Worm (Caenorhabditis elegans) whole organism, young adult: ENCODE measurements around the gene C15H11.11.

ENCODE experiments used
- B0019.2 ChIP-seq: fragments of 200-800 bp; sonication (Bioruptor generic); conservative IDR thresholded peaks from 2 replicates; pipeline ENCODE4 v1.3.6; 2022; ENCODE audit warnings: missing genetic modification reagents, missing genetic modification characterization, missing compliant biosample characterization
- B0261.1 ChIP-seq: sonication (generic microtip); optimal IDR thresholded peaks from 2 replicates; lab custom pipeline; 2016; ENCODE audit warnings: mild to moderate bottlenecking, missing genetic modification characterization, moderate library complexity, missing compliant biosample characterization
- F33H1.4 ChIP-seq: fragments of 200-800 bp; sonication (Bioruptor generic); IDR thresholded peaks from 2 replicates; pipeline ENCODE4 v1.3.6; 2022; ENCODE audit warnings: missing genetic modification reagents, missing genetic modification characterization, missing compliant biosample characterization
- F55B11.4 ChIP-seq: sonication (generic microtip); optimal IDR thresholded peaks from 2 replicates; lab custom pipeline; 2016; ENCODE audit warnings: missing compliant biosample characterization, missing genetic modification characterization, borderline replicate concordance; ENCODE audit not compliant: insufficient read depth
- Y79H2A.3 ChIP-seq: fragments of 200-800 bp; sonication (Bioruptor generic); conservative IDR thresholded peaks from 2 replicates; pipeline ENCODE4 v1.3.6; 2022; ENCODE audit warnings: missing genetic modification reagents, missing genetic modification characterization, missing compliant biosample characterization
- akir-1 ChIP-seq: fragments of 200-800 bp; sonication (Bioruptor generic); optimal IDR thresholded peaks from 2 replicates; lab custom pipeline; 2018; ENCODE audit warnings: mild to moderate bottlenecking, missing genetic modification characterization, moderate library complexity, missing compliant biosample characterization
- atf-7 ChIP-seq: sonication (generic microtip); optimal IDR thresholded peaks from 2 replicates; lab custom pipeline; 2017; ENCODE audit warnings: mild to moderate bottlenecking, missing genetic modification characterization, missing compliant biosample characterization
- attf-5 ChIP-seq: fragments of 200-800 bp; sonication (Bioruptor generic); optimal IDR thresholded peaks from 2 replicates; lab custom pipeline; 2018; ENCODE audit warnings: mild to moderate bottlenecking, missing genetic modification characterization, missing compliant biosample characterization
- attf-6 ChIP-seq: fragments of 200-800 bp; sonication (Bioruptor generic); IDR thresholded peaks from 2 replicates; pipeline ENCODE4 v1.3.6; 2022; ENCODE audit warnings: missing genetic modification reagents, missing genetic modification characterization, missing compliant biosample characterization
- ceh-40 ChIP-seq: fragments of 200-800 bp; sonication (Bioruptor generic); IDR thresholded peaks from 2 replicates; pipeline ENCODE4 v1.3.6; 2022; ENCODE audit warnings: missing genetic modification characterization, missing compliant biosample characterization
- ceh-79 ChIP-seq: sonication (generic microtip); optimal IDR thresholded peaks from 2 replicates; lab custom pipeline; 2017; ENCODE audit warnings: mild to moderate bottlenecking, missing genetic modification characterization, missing compliant biosample characterization
- egl-44 ChIP-seq: fragments of 200-800 bp; sonication (Bioruptor generic); IDR thresholded peaks from 2 replicates; pipeline ENCODE4 v1.3.6; 2022; ENCODE audit warnings: missing genetic modification reagents, missing genetic modification characterization, missing compliant biosample characterization
- ets-4 ChIP-seq: fragments of 200-800 bp; sonication (Bioruptor generic); optimal IDR thresholded peaks from 2 replicates; lab custom pipeline; 2018; ENCODE audit warnings: mild to moderate bottlenecking, missing genetic modification characterization, missing compliant biosample characterization
- fkh-3 ChIP-seq: sonication (generic microtip); optimal IDR thresholded peaks from 2 replicates; lab custom pipeline; 2016; ENCODE audit warnings: mild to moderate bottlenecking, missing genetic modification characterization, missing compliant biosample characterization
- him-1 ChIP-seq: sonication (generic microtip); optimal IDR thresholded peaks from 2 replicates; lab custom pipeline; 2016; ENCODE audit warnings: missing genotype, missing genetic modification reagents, missing genetic modification characterization, missing compliant biosample characterization
- hmg-1.2 ChIP-seq: fragments of 200-800 bp; sonication (Bioruptor generic); IDR thresholded peaks from 2 replicates; pipeline ENCODE4 v1.3.6; 2022; ENCODE audit warnings: missing genetic modification reagents, missing genetic modification characterization, missing compliant biosample characterization
- hrde-1 ChIP-seq: sonication (generic microtip); optimal IDR thresholded peaks from 2 replicates; lab custom pipeline; 2016; ENCODE audit warnings: missing genetic modification characterization, mild to moderate bottlenecking, missing compliant biosample characterization, moderate library complexity, missing genotype, missing genetic modification reagents, borderline replicate concordance
- lag-1 ChIP-seq: fragments of 200-800 bp; sonication (Bioruptor generic); IDR thresholded peaks from 2 replicates; pipeline ENCODE4 v1.3.6; 2022; ENCODE audit warnings: missing genetic modification reagents, missing genetic modification characterization, missing compliant biosample characterization
- lin-26 ChIP-seq: fragments of 200-800 bp; sonication (Bioruptor generic); IDR thresholded peaks from 2 replicates; pipeline ENCODE4 v1.3.6; 2022; ENCODE audit warnings: missing genetic modification reagents, missing genetic modification characterization, missing compliant biosample characterization
- lin-35 ChIP-seq, 3 experiments: fragments of 150-350 bp in 2 of 3; sonication (generic microtip) in 1 of 3; optimal IDR thresholded peaks; 2 replicates each; lab custom pipeline; 2014 to 2018; ENCODE audit warnings: missing biosample characterization in 3 of 3, missing genetic modification characterization in 3 of 3, missing genetic modification reagents in 3 of 3
- lin-54 ChIP-seq: fragments of 200-800 bp; sonication (Bioruptor generic); optimal IDR thresholded peaks from 2 replicates; lab custom pipeline; 2018; ENCODE audit warnings: mild to moderate bottlenecking, missing genetic modification characterization, missing compliant biosample characterization
- lsl-1 ChIP-seq: fragments of 200-800 bp; sonication (Bioruptor generic); optimal IDR thresholded peaks from 2 replicates; lab custom pipeline; 2018; ENCODE audit warnings: mild to moderate bottlenecking, missing genetic modification characterization, moderate library complexity, missing compliant biosample characterization
- madf-3 ChIP-seq: fragments of 200-800 bp; sonication (Bioruptor generic); IDR thresholded peaks from 2 replicates; pipeline ENCODE4 v1.3.6; 2022; ENCODE audit warnings: missing genetic modification reagents, missing genetic modification characterization, missing compliant biosample characterization
- madf-6 ChIP-seq: fragments of 200-800 bp; sonication (Bioruptor generic); IDR thresholded peaks from 2 replicates; pipeline ENCODE4 v1.3.6; 2022; ENCODE audit warnings: missing genetic modification reagents, missing genetic modification characterization, missing compliant biosample characterization
- mel-28 ChIP-seq: sonication (generic microtip); optimal IDR thresholded peaks from 2 replicates; lab custom pipeline; 2016; ENCODE audit warnings: borderline replicate concordance, mild to moderate bottlenecking, missing genetic modification characterization, missing compliant biosample characterization
- nfya-1 ChIP-seq: sonication (generic microtip); optimal IDR thresholded peaks from 2 replicates; lab custom pipeline; 2017; ENCODE audit warnings: antibody characterized with exemption, missing compliant biosample characterization, missing genetic modification characterization, borderline replicate concordance; ENCODE audit not compliant: insufficient read depth
- nfyb-1 ChIP-seq: fragments of 200-800 bp; sonication (Bioruptor generic); IDR thresholded peaks from 2 replicates; pipeline ENCODE4 v1.3.6; 2022; ENCODE audit warnings: missing genetic modification reagents, missing genetic modification characterization, missing compliant biosample characterization
- nhr-27 ChIP-seq: fragments of 200-800 bp; sonication (Bioruptor generic); optimal IDR thresholded peaks from 2 replicates; lab custom pipeline; 2018; ENCODE audit warnings: mild to moderate bottlenecking, missing genetic modification characterization, moderate library complexity, missing compliant biosample characterization
- nhr-80 ChIP-seq: sonication (generic microtip); optimal IDR thresholded peaks from 2 replicates; lab custom pipeline; 2016; ENCODE audit warnings: missing genetic modification characterization, missing compliant biosample characterization
- rcor-1 ChIP-seq: fragments of 200-800 bp; sonication (Bioruptor generic); IDR thresholded peaks from 2 replicates; pipeline ENCODE4 v1.3.6; 2022; ENCODE audit warnings: missing genetic modification reagents, missing genetic modification characterization, missing compliant biosample characterization
- repo-1 ChIP-seq: sonication (generic microtip); optimal IDR thresholded peaks from 2 replicates; lab custom pipeline; 2017; ENCODE audit warnings: mild to moderate bottlenecking, missing genetic modification characterization, missing compliant biosample characterization
- snpc-1.3 ChIP-seq: sonication (generic microtip); optimal IDR thresholded peaks from 2 replicates; lab custom pipeline; 2017; ENCODE audit warnings: missing genetic modification characterization, mild to moderate bottlenecking, missing compliant biosample characterization, antibody characterized with exemption, moderate library complexity, missing genotype, missing genetic modification reagents; ENCODE audit not compliant: insufficient read depth
- snpc-4 ChIP-seq, 5 experiments: fragments of 150-350 bp in 1 of 5; sonication (generic microtip) in 4 of 5; optimal IDR thresholded peaks; 2 replicates each; lab custom pipeline; 2014 to 2018; ENCODE audit warnings: missing genetic modification characterization in 5 of 5, missing biosample characterization in 3 of 5, antibody characterized with exemption in 2 of 5, mild to moderate bottlenecking in 2 of 5, missing compliant biosample characterization in 2 of 5, missing genotype in 2 of 5, moderate library complexity in 2 of 5, missing genetic modification reagents in 1 of 5
- sptf-2 ChIP-seq: fragments of 200-800 bp; sonication (Bioruptor generic); optimal IDR thresholded peaks from 2 replicates; lab custom pipeline; 2018; ENCODE audit warnings: mild to moderate bottlenecking, missing genetic modification characterization, missing compliant biosample characterization
- tbp1 ChIP-seq: fragments of 200-800 bp; sonication (Bioruptor generic); optimal IDR thresholded peaks from 2 replicates; lab custom pipeline; 2018; ENCODE audit warnings: mild to moderate bottlenecking, missing genetic modification characterization, missing compliant biosample characterization
- xnd-1 ChIP-seq: sonication (generic microtip); optimal IDR thresholded peaks from 2 replicates; lab custom pipeline; 2016; ENCODE audit warnings: missing genotype, missing genetic modification reagents, missing genetic modification characterization, missing compliant biosample characterization
- zim-3 ChIP-seq: sonication (generic microtip); optimal IDR thresholded peaks from 2 replicates; lab custom pipeline; 2017; ENCODE audit warnings: mild to moderate bottlenecking, missing genetic modification characterization, moderate library complexity, missing compliant biosample characterization
- ztf-22 ChIP-seq: fragments of 200-800 bp; sonication (Bioruptor generic); optimal IDR thresholded peaks from 2 replicates; lab custom pipeline; 2018; ENCODE audit warnings: mild to moderate bottlenecking, missing genetic modification characterization, moderate library complexity, missing compliant biosample characterization
- ztf-25 ChIP-seq: fragments of 200-800 bp; sonication (Bioruptor generic); IDR thresholded peaks from 2 replicates; pipeline ENCODE4 v1.3.6; 2022; ENCODE audit warnings: missing genetic modification reagents, missing genetic modification characterization, missing compliant biosample characterization
- ztf-28 ChIP-seq: fragments of 200-800 bp; sonication (Bioruptor generic); IDR thresholded peaks from 2 replicates; pipeline ENCODE4 v1.3.6; 2022; ENCODE audit warnings: missing genetic modification reagents, missing genetic modification characterization, missing compliant biosample characterization
- ztf-3 ChIP-seq: fragments of 200-800 bp; sonication (Bioruptor generic); optimal IDR thresholded peaks from 2 replicates; lab custom pipeline; 2018; ENCODE audit warnings: mild to moderate bottlenecking, missing genetic modification characterization, missing compliant biosample characterization

C15H11.11 gene

DNA sequence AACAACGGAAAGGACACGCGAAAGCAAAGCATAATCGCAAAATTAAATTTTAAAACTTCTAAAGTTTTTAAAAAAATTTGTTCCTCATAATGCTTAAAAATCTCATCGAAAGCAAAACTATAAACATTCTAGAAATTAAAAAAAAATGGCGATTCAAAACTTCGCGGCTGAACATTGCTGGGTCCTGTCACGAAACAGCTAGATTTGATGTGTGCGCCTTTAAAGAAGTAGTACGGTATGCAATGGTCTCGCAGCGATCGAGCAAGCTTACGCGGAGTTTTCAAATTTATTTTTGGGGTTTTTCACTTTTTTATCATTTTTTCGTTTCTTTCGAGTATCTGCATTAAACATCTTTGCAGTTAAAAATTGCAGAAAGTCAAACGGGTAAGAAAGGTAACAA, 41.8 kb downstream of the C15H11.11 start, which contains the start of gene coh-3 (continued):
- TF ChIP-seq egl-44 (GFP tag; lab: Robert Waterston, UW): no peak
- TF ChIP-seq B0261.1 (tag; lab: Kevin White, UChicago): no peak
- peak; percentile 70 for TF ChIP-seq attf-6 (GFP tag; lab: Robert Waterston, UW)
- peak; percentile 53 for TF ChIP-seq him-1 (tag; lab: Kevin White, UChicago)
- TF ChIP-seq lsl-1 (GFP tag; lab: Kevin White, UChicago): peak; percentile 99
- peak; percentile 90 for TF ChIP-seq madf-3 (GFP tag; lab: Robert Waterston, UW)
- TF ChIP-seq lag-1 (GFP tag; lab: Robert Waterston, UW): no peak
- no peak for TF ChIP-seq Y79H2A.3 (GFP tag; lab: Robert Waterston, UW)
- TF ChIP-seq hmg-1.2: peak; percentile 49; the same call in 1 of the 2 replicates
- TF ChIP-seq snpc-1.3: peak; percentile 92
- TF ChIP-seq rcor-1 (GFP tag; lab: Robert Waterston, UW): peak; percentile 76
- peak in 1 of 3 experiments; percentile 30 for TF ChIP-seq lin-35 (GFP tag; optimal IDR thresholded peaks at IDR 0.05; lab: Kevin White, UChicago)
- no peak for TF ChIP-seq nhr-27 (tag; lab: Kevin White, UChicago)
- no peak for TF ChIP-seq nhr-80 (tag; lab: Kevin White, UChicago)
- no peak for TF ChIP-seq repo-1 (tag; lab: Kevin White, UChicago)
- peak; percentile 69 for TF ChIP-seq tbp1 (GFP tag; lab: Kevin White, UChicago)
- no peak for TF ChIP-seq ztf-3 (GFP tag; lab: Kevin White, UChicago)
- TF ChIP-seq zim-3 (tag; lab: Kevin White, UChicago): no peak
- no peak for TF ChIP-seq lin-26 (GFP tag; lab: Robert Waterston, UW)
- peak; percentile 53; the same call in 1 of the 2 replicates for TF ChIP-seq ztf-28 (GFP tag; lab: Robert Waterston, UW)
- no peak for TF ChIP-seq akir-1 (GFP tag; lab: Kevin White, UChicago)
- no peak for TF ChIP-seq ceh-40
- TF ChIP-seq ztf-25 (GFP tag; lab: Robert Waterston, UW): no peak
- TF ChIP-seq atf-7 (tag; lab: Kevin White, UChicago): no peak
- TF ChIP-seq mel-28: no peak
- no peak for TF ChIP-seq sptf-2 (GFP tag; lab: Kevin White, UChicago)
- no peak for TF ChIP-seq nfya-1
- no peak for TF ChIP-seq ets-4
- TF ChIP-seq F55B11.4 (tag; lab: Kevin White, UChicago): no peak

DNA sequence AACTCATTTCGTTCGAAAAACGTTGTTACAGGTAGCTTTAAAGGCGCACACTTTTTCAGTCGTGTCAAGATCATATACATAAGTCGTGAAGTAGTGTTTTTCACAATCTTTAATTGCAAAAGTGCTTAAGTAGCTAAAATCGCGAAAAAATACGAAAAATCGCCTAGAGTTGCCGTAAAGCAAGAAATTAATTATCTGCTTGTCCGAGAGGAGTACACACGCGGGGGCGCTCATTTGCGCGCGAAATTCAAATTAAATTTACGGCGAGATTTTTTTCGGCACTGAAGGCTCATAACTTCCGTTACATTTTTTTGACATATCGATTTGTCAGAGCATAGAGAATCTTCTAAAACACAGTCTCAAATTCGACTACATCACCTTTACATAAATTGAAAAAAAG, 44.8 kb downstream of the C15H11.11 start:
- TF ChIP-seq hrde-1 (tag; lab: Kevin White, UChicago) (peak; percentile 66), lin-54 (GFP tag; lab: Kevin White, UChicago) (peak; percentile 9), xnd-1 (tag; lab: Kevin White, UChicago) (peak; percentile 5), ztf-22 (GFP tag; lab: Kevin White, UChicago) (no peak), Y79H2A.3 (GFP tag; lab: Robert Waterston, UW) (no peak), snpc-4 (GFP tag; optimal IDR thresholded peaks at IDR 0.05; lab: Kevin White, UChicago) (no peak), snpc-4 (tag; optimal IDR thresholded peaks at IDR 0.05; lab: Kevin White, UChicago) (peak in 1 of 4 experiments; percentile 13), madf-6 (GFP tag; lab: Robert Waterston, UW) (0 out of 2 replicates have a peak, but pooled peaks have one; percentile 28), egl-44 (GFP tag; lab: Robert Waterston, UW) (no peak), nfyb-1 (GFP tag; lab: Robert Waterston, UW) (no peak), ceh-79 (tag; lab: Kevin White, UChicago) (no peak), ztf-25 (GFP tag; lab: Robert Waterston, UW) (no peak), attf-5 (GFP tag; lab: Kevin White, UChicago) (no peak), B0019.2 (GFP tag; lab: Robert Waterston, UW) (no peak), sptf-2 (GFP tag; lab: Kevin White, UChicago) (no peak), F33H1.4 (GFP tag; lab: Robert Waterston, UW) (0 out of 2 replicates have a peak, but pooled peaks have one; percentile 11), F55B11.4 (tag; lab: Kevin White, UChicago) (no peak), fkh-3 (tag; lab: Kevin White, UChicago) (no peak), him-1 (tag; lab: Kevin White, UChicago) (peak; percentile 17)
- TF ChIP-seq, all 124 proteins: peak for 7
